Fruit fly (Drosophila melanogaster) whole organism, embryonic: Measurements from ENCODE around the gene her.

Experiments
- B-H2 ChIP-seq: fragments of 200-800 bp; sonication (Bioruptor generic); optimal IDR thresholded peaks from 2 replicates; lab custom pipeline; 2018; ENCODE audit warnings: missing biosample characterization, mild to moderate bottlenecking, missing genetic modification characterization
- CG10209 ChIP-seq: fragments of 200-800 bp; sonication (Bioruptor generic); optimal IDR thresholded peaks from 3 replicates; lab custom pipeline; 2017; ENCODE audit warnings: missing biosample characterization, mild to moderate bottlenecking, missing genetic modification characterization, missing genetic modification reagents
- CG11093 ChIP-seq: fragments of 200-800 bp; sonication (Bioruptor generic); IDR thresholded peaks from 3 replicates; pipeline ENCODE4 v1.3.6; 2022; ENCODE audit warnings: missing biosample characterization, missing genetic modification characterization
- CG11456 ChIP-seq: fragments of 200-800 bp; sonication (Bioruptor generic); IDR thresholded peaks from 3 replicates; pipeline ENCODE4 v1.3.6; 2022; ENCODE audit warnings: missing biosample characterization, missing genetic modification characterization
- CG11696 ChIP-seq: fragments of 200-800 bp; sonication (Bioruptor generic); IDR thresholded peaks from 2 replicates; pipeline ENCODE4 v1.3.6; 2022; ENCODE audit warnings: missing biosample characterization, missing genetic modification characterization
- CG12071 ChIP-seq: fragments of 200-800 bp; sonication (Bioruptor generic); optimal IDR thresholded peaks from 3 replicates; lab custom pipeline; 2018; ENCODE audit warnings: missing biosample characterization, mild to moderate bottlenecking, missing genetic modification characterization
- CG14710 ChIP-seq: fragments of 200-800 bp; sonication (Bioruptor generic); optimal IDR thresholded peaks from 3 replicates; lab custom pipeline; 2019; ENCODE audit warnings: missing biosample characterization, mild to moderate bottlenecking, missing genetic modification characterization, moderate library complexity
- CG15601 ChIP-seq: fragments of 200-800 bp; sonication (Bioruptor generic); optimal IDR thresholded peaks from 3 replicates; lab custom pipeline; 2019; ENCODE audit warnings: missing biosample characterization, mild to moderate bottlenecking, missing genetic modification characterization, moderate library complexity
- CG15696 ChIP-seq: fragments of 200-800 bp; sonication (Bioruptor generic); optimal IDR thresholded peaks from 2 replicates; lab custom pipeline; 2019; ENCODE audit warnings: missing biosample characterization, mild to moderate bottlenecking, missing genetic modification characterization, moderate library complexity
- CG18262 ChIP-seq: fragments of 200-800 bp; optimal IDR thresholded peaks from 3 replicates; lab custom pipeline; 2019; ENCODE audit warnings: missing biosample characterization, mild to moderate bottlenecking, missing genetic modification characterization, moderate library complexity
- CG18599 ChIP-seq: fragments of 200-800 bp; sonication (Bioruptor generic); optimal IDR thresholded peaks from 3 replicates; lab custom pipeline; 2017; ENCODE audit warnings: missing biosample characterization, missing genetic modification characterization, mild to moderate bottlenecking, moderate library complexity, missing genetic modification reagents
- CG2202 ChIP-seq: fragments of 200-800 bp; sonication (Bioruptor generic); optimal IDR thresholded peaks from 2 replicates; lab custom pipeline; 2018; ENCODE audit warnings: missing biosample characterization, mild to moderate bottlenecking, missing genetic modification characterization
- CG42726 ChIP-seq: fragments of 200-800 bp; sonication (Bioruptor generic); IDR thresholded peaks from 2 replicates; pipeline ENCODE4 v1.3.6; 2022; ENCODE audit warnings: missing biosample characterization, missing genetic modification characterization; ENCODE audit not compliant: partially characterized antibody
- CG4404 ChIP-seq: fragments of 200-800 bp; sonication (Bioruptor generic); IDR thresholded peaks from 2 replicates; pipeline ENCODE4 v1.3.6; 2022; ENCODE audit warnings: missing biosample characterization, missing genetic modification characterization
- CG4617 ChIP-seq: fragments of 200-800 bp; sonication (Bioruptor generic); optimal IDR thresholded peaks from 3 replicates; lab custom pipeline; 2016; ENCODE audit warnings: missing biosample characterization, missing genetic modification characterization, borderline replicate concordance
- CG7372 ChIP-seq: fragments of 200-800 bp; sonication (Bioruptor generic); IDR thresholded peaks from 2 replicates; pipeline ENCODE4 v1.3.6; 2022; ENCODE audit warnings: missing biosample characterization, missing genetic modification characterization
- CG7556 ChIP-seq: fragments of 200-800 bp; sonication (Bioruptor generic); optimal IDR thresholded peaks from 2 replicates; lab custom pipeline; 2017; ENCODE audit warnings: missing biosample characterization, mild to moderate bottlenecking, missing genetic modification characterization
- CG8944 ChIP-seq: fragments of 200-800 bp; sonication (Bioruptor generic); optimal IDR thresholded peaks from 3 replicates; lab custom pipeline; 2016; ENCODE audit warnings: missing biosample characterization, missing genetic modification characterization
- CG9817 ChIP-seq: fragments of 200-800 bp; sonication (Bioruptor generic); optimal IDR thresholded peaks from 2 replicates; lab custom pipeline; 2018; ENCODE audit warnings: missing biosample characterization, mild to moderate bottlenecking, missing genetic modification characterization, moderate library complexity
- CkIIα-i1 ChIP-seq: fragments of 200-800 bp; sonication (Bioruptor generic); IDR thresholded peaks from 2 replicates; pipeline ENCODE4 v1.3.6; 2022; ENCODE audit warnings: missing biosample characterization, missing genetic modification characterization
- D ChIP-seq, 2 experiments: fragments of 200-800 bp in 1 of 2; fragments of >200 bp in 1 of 2; sonication (Bioruptor generic) in 1 of 2; optimal IDR thresholded peaks; 2 replicates in 1 of 2; 3 replicates in 1 of 2; lab custom pipeline; 2017; ENCODE audit warnings: mild to moderate bottlenecking in 1 of 2, missing biosample characterization in 1 of 2, missing genetic modification characterization in 1 of 2, missing genetic modification reagents in 1 of 2
- Dll ChIP-seq: fragments of 200-800 bp; sonication (Bioruptor generic); IDR thresholded peaks from 4 replicates; pipeline ENCODE4 v1.3.6; 2022; ENCODE audit warnings: missing biosample characterization, missing genetic modification characterization; ENCODE audit not compliant: partially characterized antibody
- Hr78 ChIP-seq, 2 experiments: fragments of 200-800 bp in 1 of 2; fragments of >200 bp in 1 of 2; sonication (Bioruptor generic) in 1 of 2; optimal IDR thresholded peaks; 2 replicates each; lab custom pipeline; 2017 to 2019; ENCODE audit warnings: missing biosample characterization in 2 of 2, missing genetic modification characterization in 2 of 2, mild to moderate bottlenecking in 1 of 2, moderate library complexity in 1 of 2
- Lhr ChIP-seq: fragments of 200-800 bp; sonication (Bioruptor generic); optimal IDR thresholded peaks from 3 replicates; lab custom pipeline; 2017; ENCODE audit warnings: mild to moderate bottlenecking, missing biosample characterization, missing genetic modification reagents, missing genetic modification characterization
- Meics ChIP-seq: fragments of 200-800 bp; sonication (Bioruptor generic); optimal IDR thresholded peaks from 2 replicates; lab custom pipeline; 2017; ENCODE audit warnings: missing biosample characterization, mild to moderate bottlenecking, missing genetic modification characterization
- Mrtf ChIP-seq: fragments of 200-800 bp; sonication (Bioruptor generic); IDR thresholded peaks from 3 replicates; pipeline ENCODE4 v1.3.6; 2022; ENCODE audit warnings: missing biosample characterization, missing genetic modification characterization
- Rfx ChIP-seq: fragments of 200-800 bp; sonication (Bioruptor generic); IDR thresholded peaks from 2 replicates; pipeline ENCODE4 v1.3.6; 2022; ENCODE audit warnings: missing biosample characterization, missing genetic modification characterization
- Xrp1 ChIP-seq: fragments of 200-800 bp; sonication (Bioruptor generic); IDR thresholded peaks from 2 replicates; pipeline ENCODE4 v1.3.6; 2022; ENCODE audit warnings: missing biosample characterization, missing genetic modification characterization
- ase ChIP-seq: fragments of 200-800 bp; sonication (Bioruptor generic); IDR thresholded peaks from 3 replicates; pipeline ENCODE4 v1.3.6; 2022; ENCODE audit warnings: missing biosample characterization, missing genetic modification characterization
- cato ChIP-seq: fragments of 200-800 bp; sonication (Bioruptor generic); optimal IDR thresholded peaks from 2 replicates; lab custom pipeline; 2016; ENCODE audit warnings: missing biosample characterization, missing genetic modification characterization, borderline replicate concordance
- chm ChIP-seq: fragments of 200-800 bp; sonication (Bioruptor generic); IDR thresholded peaks from 2 replicates; pipeline ENCODE4 v1.3.6; 2022; ENCODE audit warnings: missing biosample characterization, missing genetic modification characterization
- ewg ChIP-seq: fragments of 200-800 bp; sonication (Bioruptor generic); optimal IDR thresholded peaks from 3 replicates; lab custom pipeline; 2017; ENCODE audit warnings: mild to moderate bottlenecking, missing biosample characterization, missing genetic modification reagents, missing genetic modification characterization
- gcm ChIP-seq: fragments of 200-800 bp; sonication (Bioruptor generic); optimal IDR thresholded peaks from 2 replicates; lab custom pipeline; 2019; ENCODE audit warnings: missing biosample characterization, mild to moderate bottlenecking, missing genetic modification characterization, moderate library complexity
- gem ChIP-seq: fragments of 200-800 bp; sonication (Bioruptor generic); optimal IDR thresholded peaks from 2 replicates; lab custom pipeline; 2019; ENCODE audit warnings: missing biosample characterization, mild to moderate bottlenecking, missing genetic modification characterization, moderate library complexity
- lola ChIP-seq, 3 experiments: fragments of >200 bp in 2 of 3; fragments of 200-800 bp in 1 of 3; sonication (Bioruptor generic) in 1 of 3; optimal IDR thresholded peaks; 2 replicates each; lab custom pipeline; 2017 to 2019; ENCODE audit warnings: missing biosample characterization in 3 of 3, missing genetic modification characterization in 3 of 3, mild to moderate bottlenecking in 1 of 3, moderate library complexity in 1 of 3
- nerfin-1 ChIP-seq: fragments of 200-800 bp; sonication (Bioruptor generic); optimal IDR thresholded peaks from 3 replicates; lab custom pipeline; 2019; ENCODE audit warnings: missing biosample characterization, mild to moderate bottlenecking, missing genetic modification characterization, moderate library complexity
- odd ChIP-seq: fragments of 200-800 bp; sonication (Bioruptor generic); optimal IDR thresholded peaks from 2 replicates; lab custom pipeline; 2017; ENCODE audit warnings: missing biosample characterization, mild to moderate bottlenecking, missing genetic modification characterization
- run ChIP-seq: fragments of 200-800 bp; sonication (Bioruptor generic); optimal IDR thresholded peaks from 3 replicates; lab custom pipeline; 2018; ENCODE audit warnings: missing biosample characterization, mild to moderate bottlenecking, missing genetic modification characterization
- sd ChIP-seq: fragments of 200-800 bp; sonication (Bioruptor generic); optimal IDR thresholded peaks from 3 replicates; lab custom pipeline; 2018; ENCODE audit warnings: missing biosample characterization, mild to moderate bottlenecking, missing genetic modification characterization, moderate library complexity
- slbo ChIP-seq: fragments of 200-800 bp; sonication (Bioruptor generic); IDR thresholded peaks from 2 replicates; pipeline ENCODE4 v1.3.6; 2022; ENCODE audit warnings: missing biosample characterization, missing genetic modification characterization
- slp2 ChIP-seq: fragments of 200-800 bp; sonication (Bioruptor generic); optimal IDR thresholded peaks from 2 replicates; lab custom pipeline; 2016; ENCODE audit warnings: missing biosample characterization, missing genetic modification characterization
- sqz ChIP-seq: fragments of 200-800 bp; sonication (Bioruptor generic); optimal IDR thresholded peaks from 3 replicates; lab custom pipeline; 2018; ENCODE audit warnings: missing biosample characterization, mild to moderate bottlenecking, missing genetic modification characterization
- stc ChIP-seq: fragments of 200-800 bp; sonication (Bioruptor generic); IDR thresholded peaks from 2 replicates; pipeline ENCODE4 v1.3.6; 2022; ENCODE audit warnings: missing biosample characterization, missing genetic modification characterization
- tup ChIP-seq: fragments of 200-800 bp; sonication (Bioruptor generic); optimal IDR thresholded peaks from 2 replicates; lab custom pipeline; 2016; ENCODE audit warnings: missing biosample characterization, mild to moderate bottlenecking, missing genetic modification characterization, moderate library complexity
- z ChIP-seq: fragments of 200-800 bp; sonication (Bioruptor generic); IDR thresholded peaks from 3 replicates; pipeline ENCODE4 v1.3.6; 2022; ENCODE audit warnings: missing biosample characterization, missing genetic modification characterization
- zfh2 ChIP-seq: fragments of 200-800 bp; sonication (Bioruptor generic); optimal IDR thresholded peaks from 2 replicates; lab custom pipeline; 2016; ENCODE audit warnings: missing biosample characterization, missing genetic modification characterization

her gene

DNA sequence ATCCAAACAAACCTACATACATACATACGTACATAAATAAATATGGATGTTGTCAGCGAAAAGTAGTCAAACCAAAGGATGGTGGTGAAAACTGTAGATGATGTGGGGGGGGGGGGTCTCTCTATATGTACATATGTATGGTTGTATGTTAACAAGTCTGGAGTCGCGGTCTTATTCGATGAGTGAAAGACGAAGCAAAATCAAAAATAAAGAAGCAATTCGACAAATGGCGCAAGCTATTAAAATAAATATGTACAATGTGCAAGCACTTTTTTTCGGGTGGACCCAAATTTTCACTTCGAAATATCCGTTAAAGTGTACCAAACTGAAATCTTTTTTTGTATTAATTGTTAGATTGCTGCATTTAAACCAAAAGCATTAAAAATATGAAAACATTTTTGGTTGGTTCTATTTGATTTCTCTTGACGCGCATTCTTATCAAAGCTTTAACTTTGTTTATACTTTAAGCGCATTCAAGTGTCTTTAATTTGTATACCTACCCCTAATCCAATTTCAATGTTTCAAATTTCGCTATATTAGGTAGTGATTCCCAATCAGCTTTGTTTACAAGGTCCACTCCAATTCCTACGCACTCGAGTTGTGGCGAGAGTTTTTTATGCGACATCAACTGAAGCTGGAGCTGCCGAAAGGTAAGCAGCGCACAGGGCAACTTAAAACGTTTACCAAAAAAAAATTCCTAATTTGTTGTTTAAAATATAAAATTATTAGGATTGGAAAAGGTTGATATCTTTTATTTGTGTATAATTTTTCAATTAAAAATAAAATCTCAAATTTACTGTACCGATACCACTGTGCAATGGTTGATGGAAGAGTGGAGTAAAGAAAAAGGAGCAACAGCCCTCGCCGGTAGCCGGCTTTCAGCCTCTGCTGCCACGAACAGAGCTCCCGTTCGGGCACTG, 7.2 kb downstream of the her start, which contains the start of gene CG31807 (continued):
- TF ChIP-seq Rfx (GFP tag; lab: Robert Waterston, UW) (peak; percentile 37), CG4404 (no peak), CG18262 (peak; percentile 75), ase (GFP tag; lab: Robert Waterston, UW) (peak; percentile 28; the same call in 1 of the 3 replicates), Meics (GFP tag; lab: Kevin White, UChicago) (peak; percentile 67), z (GFP tag; lab: Robert Waterston, UW) (no peak), CG15696 (tag; lab: Kevin White, UChicago) (no peak), odd (peak; percentile 76), run (tag; lab: Kevin White, UChicago) (peak; percentile 81), CG9817 (tag; lab: Kevin White, UChicago) (peak; percentile 55), CG14710 (tag; lab: Kevin White, UChicago) (peak; percentile 41), cato (no peak), Mrtf (GFP tag; lab: Robert Waterston, UW) (no peak; the same call in 1 of the 3 replicates), Xrp1 (peak; percentile 39; the same call in 1 of the 2 replicates), CG11696 (GFP tag; lab: Robert Waterston, UW) (no peak), slp2 (GFP tag; lab: Kevin White, UChicago) (peak; percentile 34), CG15601 (tag; lab: Kevin White, UChicago) (peak; percentile 55), CG7372 (GFP tag; lab: Robert Waterston, UW) (no peak), CG11093 (GFP tag; lab: Robert Waterston, UW) (no peak), CG42726 (GFP tag; lab: Robert Waterston, UW) (no peak), CG18599 (GFP tag; lab: Kevin White, UChicago) (peak; percentile 81), gem (tag; lab: Kevin White, UChicago) (peak; percentile 90), ewg (GFP tag; lab: Kevin White, UChicago) (peak; percentile 45), sqz (peak; percentile 59), CG8944 (peak; percentile 56), CG10209 (GFP tag; lab: Kevin White, UChicago) (peak; percentile 83), stc (GFP tag; lab: Robert Waterston, UW) (peak; percentile 55; the same call in 1 of the 2 replicates), tup (GFP tag; lab: Kevin White, UChicago) (no peak), zfh2 (GFP tag; lab: Kevin White, UChicago) (peak; percentile 43), nerfin-1 (tag; lab: Kevin White, UChicago) (peak; percentile 76), lola (GFP tag; optimal IDR thresholded peaks at IDR 0.05; lab: Kevin White, UChicago) (peak in 1 of 3 experiments; percentile 69), CG2202 (tag; lab: Kevin White, UChicago) (peak; percentile 52), chm (GFP tag; lab: Robert Waterston, UW) (peak; percentile 71), CkIIα-i1 (GFP tag; lab: Robert Waterston, UW) (no peak), B-H2 (peak; percentile 8), slbo (GFP tag; lab: Robert Waterston, UW) (peak; percentile 58), CG4617 (peak; percentile 9), Hr78 (GFP tag; optimal IDR thresholded peaks at IDR 0.05; lab: Kevin White, UChicago) (peak in 1 of 2 experiments; percentile 4), CG7556 (GFP tag; lab: Kevin White, UChicago) (peak; percentile 78), CG12071 (GFP tag; lab: Kevin White, UChicago) (peak; percentile 59), CG11456 (no peak), Lhr (GFP tag; lab: Kevin White, UChicago) (peak; percentile 10), D (optimal IDR thresholded peaks at IDR 0.05; lab: Kevin White, UChicago) (no peak), D (GFP tag; optimal IDR thresholded peaks at IDR 0.05; lab: Kevin White, UChicago) (peak; percentile 16), gcm (GFP tag; lab: Kevin White, UChicago) (peak; percentile 85), sd (tag; lab: Kevin White, UChicago) (peak; percentile 29), Dll (GFP tag; lab: Robert Waterston, UW) (no peak)
